Fruit fly (Drosophila melanogaster): ENCODE data around the gene CG9801.

Gene CG9801

DNA sequence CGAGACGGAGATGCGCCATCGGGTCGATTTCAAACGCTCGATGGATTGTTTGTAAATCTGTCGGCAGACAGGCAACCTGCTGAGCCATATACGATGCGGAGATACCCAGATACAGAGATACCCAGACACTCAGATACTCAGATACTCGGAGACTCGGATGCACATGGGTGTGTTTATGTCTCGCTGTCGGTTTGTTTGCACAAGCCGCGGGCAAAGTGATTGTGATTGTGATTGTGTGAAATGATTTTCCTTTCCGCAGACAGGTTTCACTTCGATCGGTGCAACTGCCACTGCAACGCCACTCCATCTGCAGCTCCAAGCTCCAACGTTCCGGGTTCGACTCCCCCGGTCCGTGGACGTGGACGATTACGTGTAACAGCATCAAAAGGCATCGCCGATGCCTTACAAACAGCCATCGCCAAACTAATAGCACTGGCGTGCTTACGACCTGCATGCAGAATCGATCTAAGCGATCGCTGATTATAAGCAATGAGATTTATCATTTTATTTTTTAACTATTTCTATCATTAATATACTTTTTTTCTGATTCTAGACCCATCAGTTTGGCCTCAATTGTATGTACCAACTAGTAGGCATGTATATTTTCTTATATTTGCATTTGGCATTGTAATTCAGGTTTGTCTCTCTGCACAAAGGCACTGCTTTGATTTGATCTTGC lies 41.4 kb upstream of the CG9801 start (continued):
- TF ChIP-seq CG11762 (GFP tag; optimal IDR thresholded peaks at IDR 0.05; ENCODE audit: insufficient read depth): peak; percentile 74
- TF ChIP-seq CG4318 (GFP tag; optimal IDR thresholded peaks at IDR 0.05): peak; percentile 70
- peak; percentile 77 for TF ChIP-seq dsx (GFP tag; optimal IDR thresholded peaks at IDR 0.05; ENCODE audit: poor library complexity, severe bottlenecking)
- TF ChIP-seq CG10631 (GFP tag; optimal IDR thresholded peaks at IDR 0.05): peak; percentile 81
- peak; percentile 89 for TF ChIP-seq Hr4 (GFP tag; optimal IDR thresholded peaks at IDR 0.05)
- peak; percentile 55 for TF ChIP-seq Smox (GFP tag; optimal IDR thresholded peaks at IDR 0.05)
- peak; percentile 90 for TF ChIP-seq CG15336 (GFP tag; IDR thresholded peaks at IDR 0.05)
- peak; percentile 78 for TF ChIP-seq CG10669 (GFP tag; optimal IDR thresholded peaks at IDR 0.05)
- peak; percentile 97 for TF ChIP-seq eg (GFP tag; IDR thresholded peaks at IDR 0.05)

DNA sequence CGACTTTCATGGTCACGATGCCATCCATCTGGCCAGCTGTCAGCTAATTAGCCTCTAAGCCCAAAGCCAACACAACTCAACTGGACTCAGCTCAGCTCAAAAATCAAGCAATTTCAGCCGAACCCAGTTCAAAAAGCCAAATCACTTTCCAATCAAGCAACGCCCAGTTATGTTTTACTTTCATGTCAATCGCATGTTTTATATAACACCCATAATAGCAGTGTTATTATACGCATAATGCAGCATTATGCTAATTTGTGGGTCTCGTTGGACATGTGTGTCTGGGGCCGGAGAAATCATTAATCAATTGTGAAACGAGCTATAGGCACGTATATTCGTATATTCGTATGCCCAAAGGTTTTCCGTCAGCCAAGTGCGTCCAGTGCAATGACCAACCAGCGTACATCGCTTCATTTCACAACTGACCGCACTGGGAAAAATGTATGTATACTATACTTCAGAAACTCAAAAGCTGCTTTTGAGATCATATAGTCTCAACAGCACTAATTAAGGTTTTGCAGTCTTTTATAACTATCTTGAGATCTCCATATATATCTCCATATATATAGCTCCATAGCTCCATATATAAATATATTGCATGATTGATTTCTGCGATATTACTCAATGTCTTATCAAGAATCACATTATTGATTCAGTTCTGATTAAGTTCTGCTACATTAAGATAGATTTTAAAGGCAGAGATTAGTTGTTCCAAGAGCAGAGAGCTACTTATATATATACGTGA lies 40.2 kb upstream of the CG9801 start:
- TF ChIP-seq Lpt (GFP tag; optimal IDR thresholded peaks at IDR 0.05) (peak; percentile 19), svp (GFP tag) (peak; percentile 69), topi (GFP tag; optimal IDR thresholded peaks at IDR 0.05) (peak; percentile 64), CG6854 (GFP tag; optimal IDR thresholded peaks at IDR 0.05) (peak; percentile 28), CG32006 (GFP tag; optimal IDR thresholded peaks at IDR 0.05) (no peak), CG9139 (GFP tag; optimal IDR thresholded peaks at IDR 0.05) (peak; percentile 10), dsx (GFP tag; optimal IDR thresholded peaks at IDR 0.05; ENCODE audit: poor library complexity, severe bottlenecking) (peak; percentile 64), spab (GFP tag; optimal IDR thresholded peaks at IDR 0.05) (peak; percentile 37), ss (GFP tag; optimal IDR thresholded peaks at IDR 0.05) (peak in 1 of 2 experiments; percentile 36), CG7368 (GFP tag; optimal IDR thresholded peaks at IDR 0.05) (no peak), vri (GFP tag; optimal IDR thresholded peaks at IDR 0.05) (no peak), Eip78C (GFP tag) (peak; percentile 96)

DNA sequence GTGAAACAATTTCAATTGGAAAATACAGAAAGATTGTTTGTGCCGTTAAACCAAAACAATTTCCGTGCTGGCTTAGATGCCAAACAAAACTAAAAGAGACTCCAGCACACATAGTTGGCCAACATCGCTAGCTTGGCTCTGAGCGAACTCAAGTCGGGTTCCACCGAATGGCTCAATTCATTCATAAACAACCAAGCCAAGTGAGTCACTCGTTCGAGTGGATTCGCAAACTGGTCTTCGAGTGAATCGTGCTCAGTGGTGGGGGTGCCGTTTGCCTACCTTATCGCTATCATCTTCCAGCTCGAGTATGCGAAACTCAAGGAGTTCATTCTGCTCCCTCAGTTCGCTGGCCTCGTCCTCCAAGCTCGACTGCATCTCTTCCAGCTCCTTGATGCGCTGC lies 38.0 kb upstream of the CG9801 start:
- TF ChIP-seq lz (GFP tag; optimal IDR thresholded peaks at IDR 0.05) (no peak), Ets96B (tag; optimal IDR thresholded peaks at IDR 0.05) (no peak), CG8632 (GFP tag; optimal IDR thresholded peaks at IDR 0.05) (no peak), CG16779 (tag; optimal IDR thresholded peaks at IDR 0.05) (no peak), CG6163 (GFP tag; IDR thresholded peaks at IDR 0.05) (0 out of 3 replicates have a peak, but pooled peaks have one; percentile 18)

DNA sequence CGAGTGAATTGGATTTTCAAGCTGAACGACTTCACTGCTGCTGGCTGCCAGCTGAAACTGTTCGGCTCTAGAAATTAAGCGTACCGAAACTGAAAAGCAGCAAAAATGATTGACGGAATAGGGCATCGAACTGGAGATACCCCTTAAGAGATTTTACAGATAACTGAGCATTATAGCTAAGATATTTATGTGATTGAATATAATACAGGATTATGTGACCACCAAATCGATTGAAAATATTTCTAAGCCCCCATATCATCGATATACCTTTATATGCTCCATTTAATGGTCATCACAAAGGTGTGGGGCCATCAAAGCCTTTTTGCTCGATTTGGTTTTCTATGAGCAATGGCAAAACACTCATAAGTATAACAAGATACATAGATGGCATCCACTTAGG lies 37.3 kb upstream of the CG9801 start:
- TF ChIP-seq svp (GFP tag) (peak; percentile 39), eg (GFP tag; IDR thresholded peaks at IDR 0.05) (peak; percentile 82), fkh (GFP tag; optimal IDR thresholded peaks at IDR 0.05) (no peak), CG11762 (GFP tag; optimal IDR thresholded peaks at IDR 0.05; ENCODE audit: insufficient read depth) (no peak), CG8319 (GFP tag; optimal IDR thresholded peaks at IDR 0.05) (no peak), cyc (GFP tag; optimal IDR thresholded peaks at IDR 0.05) (no peak), Eip93F (GFP tag; optimal IDR thresholded peaks at IDR 0.05) (no peak), CG11294 (GFP tag; IDR thresholded peaks at IDR 0.05) (0 out of 2 replicates have a peak, but pooled peaks have one; percentile 25), CG6163 (GFP tag; IDR thresholded peaks at IDR 0.05) (peak; percentile 58; the same call in 2 of the 3 replicates), CG8119 (GFP tag; IDR thresholded peaks at IDR 0.05) (peak; percentile 67), CG15336 (GFP tag; IDR thresholded peaks at IDR 0.05) (peak; percentile 75), Hr38 (GFP tag; optimal IDR thresholded peaks at IDR 0.05) (no peak)

DNA sequence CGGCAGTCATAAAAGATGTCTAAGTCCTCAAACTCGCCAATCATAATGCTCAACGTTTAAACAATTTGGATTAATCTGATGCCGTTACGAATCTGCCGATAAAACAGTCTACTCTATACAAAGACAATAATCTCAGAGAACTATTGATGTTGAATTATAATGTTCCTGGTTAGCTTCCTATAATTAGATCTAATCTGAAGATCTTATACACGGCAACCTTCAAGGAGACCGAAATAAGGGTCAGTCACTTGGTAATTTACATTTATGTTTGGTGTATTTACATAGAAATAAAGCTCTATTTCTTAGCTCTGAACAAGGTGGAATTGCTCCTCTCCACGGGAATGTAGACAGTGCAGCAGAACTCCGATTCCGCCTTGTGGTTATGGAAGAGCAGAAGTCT lies 33.2 kb upstream of the CG9801 start, which contains the start of gene CG33189:
TSS of gene CG33189 (minus strand) at position 101 of the 400 bp plus-strand sequence.
- TF ChIP-seq Ets21C (GFP tag; optimal IDR thresholded peaks at IDR 0.05): no peak
- no peak for TF ChIP-seq Blimp-1 (GFP tag; optimal IDR thresholded peaks at IDR 0.05)
- no peak for TF ChIP-seq Smox (GFP tag; optimal IDR thresholded peaks at IDR 0.05)
- TF ChIP-seq Met (GFP tag; optimal IDR thresholded peaks at IDR 0.05): no peak
- no peak for TF ChIP-seq CG3919 (GFP tag; optimal IDR thresholded peaks at IDR 0.05)
- TF ChIP-seq Hr39 (GFP tag; optimal IDR thresholded peaks at IDR 0.05): no peak
